Worm (Caenorhabditis elegans) whole organism, L1 larva: ENCODE measurements around the gene lpd-7.

Experiments
- fkh-8 ChIP-seq: sonication (generic microtip); optimal IDR thresholded peaks from 2 replicates; lab custom pipeline; 2016; ENCODE audit warnings: mild to moderate bottlenecking, missing genetic modification characterization, missing compliant biosample characterization
- nhr-237 ChIP-seq: fragments of 150-350 bp; optimal IDR thresholded peaks from 2 replicates; lab custom pipeline; 2014; ENCODE audit warnings: missing biosample characterization, missing genetic modification characterization
- nhr-84 ChIP-seq: sonication (generic microtip); optimal IDR thresholded peaks from 2 replicates; lab custom pipeline; 2017; ENCODE audit warnings: missing biosample characterization, missing genetic modification characterization
- snpc-4 ChIP-seq: fragments of 150-350 bp; optimal IDR thresholded peaks from 2 replicates; lab custom pipeline; 2014; ENCODE audit warnings: missing biosample characterization, missing genetic modification characterization

- TF ChIP-seq fkh-8 (tag; lab: Kevin White, UChicago) (no peak), nhr-237 (no peak), nhr-84 (tag; lab: Kevin White, UChicago) (no peak), snpc-4 (tag; lab: Kevin White, UChicago) (no peak)
These were observed 15.2 kb upstream of the lpd-7 start for ce11 chrIII:7557930-7558470.
